Worm (Caenorhabditis elegans) whole organism, L1 larva: ENCODE results near the gene T28C6.11.

Experiments used
- ama-1 ChIP-seq: fragments of 150-350 bp; optimal IDR thresholded peaks from 2 replicates; lab custom pipeline; 2014
- efl-3 ChIP-seq: fragments of 200-800 bp; sonication (Bioruptor generic); optimal IDR thresholded peaks from 2 replicates; lab custom pipeline; 2018; ENCODE audit warnings: mild to moderate bottlenecking, missing genetic modification characterization, missing compliant biosample characterization
- hlh-4 ChIP-seq: sonication (generic microtip); optimal IDR thresholded peaks from 2 replicates; lab custom pipeline; 2016; ENCODE audit warnings: mild to moderate bottlenecking, missing genetic modification characterization, missing compliant biosample characterization
- irx-1 ChIP-seq: sonication (generic microtip); optimal IDR thresholded peaks from 2 replicates; lab custom pipeline; 2016; ENCODE audit warnings: missing genetic modification characterization, missing compliant biosample characterization
- isw-1 ChIP-seq: fragments of 200-800 bp; sonication (Bioruptor generic); IDR thresholded peaks from 2 replicates; pipeline ENCODE4 v1.3.6; 2022; ENCODE audit warnings: missing genetic modification characterization, missing compliant biosample characterization
- lin-15B ChIP-seq: fragments of 150-350 bp; sonication (generic microtip); optimal IDR thresholded peaks from 3 replicates; lab custom pipeline; 2014; ENCODE audit warnings: missing biosample characterization, missing genetic modification characterization
- nhr-28 ChIP-seq: fragments of 150-350 bp; optimal IDR thresholded peaks from 2 replicates; lab custom pipeline; 2014; ENCODE audit warnings: missing biosample characterization, missing genetic modification characterization
- sup-37 ChIP-seq: fragments of 200-800 bp; sonication (Bioruptor generic); optimal IDR thresholded peaks from 2 replicates; lab custom pipeline; 2018; ENCODE audit warnings: mild to moderate bottlenecking, missing genetic modification characterization, missing compliant biosample characterization
- unc-86 ChIP-seq: sonication (generic microtip); optimal IDR thresholded peaks from 2 replicates; lab custom pipeline; 2016; ENCODE audit warnings: missing genetic modification characterization, missing compliant biosample characterization
- ztf-11 ChIP-seq, 2 experiments: sonication (generic microtip); optimal IDR thresholded peaks; 2 replicates each; lab custom pipeline; 2016 to 2017; ENCODE audit warnings: missing genetic modification characterization in 2 of 2, missing biosample characterization in 1 of 2, missing compliant biosample characterization in 1 of 2

DNA sequence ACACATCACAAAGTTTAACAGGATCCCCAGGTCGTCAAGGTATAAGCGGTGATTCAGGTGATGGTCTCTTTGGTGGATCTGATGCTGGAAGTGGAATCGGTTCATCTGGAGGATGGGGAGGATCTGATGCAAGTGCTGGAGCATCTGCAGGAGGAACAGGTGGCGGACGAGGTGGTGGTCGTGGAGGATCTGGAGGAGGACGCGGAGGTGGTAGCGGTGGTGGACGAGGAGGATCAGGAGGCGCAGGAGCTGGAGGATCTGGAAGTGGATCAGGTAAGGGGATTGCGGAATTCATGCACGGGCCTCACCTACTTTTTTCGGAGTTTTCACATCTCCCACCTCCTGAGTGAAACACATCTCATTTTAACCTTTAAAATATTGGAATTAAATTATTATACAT, 23.4 kb downstream of the T28C6.11 start:
- TF ChIP-seq lin-15B (tag; lab: Kevin White, UChicago) (no peak), nhr-28 (no peak), isw-1 (no peak), unc-86 (no peak), irx-1 (tag; lab: Kevin White, UChicago) (no peak), ztf-11 (tag; optimal IDR thresholded peaks at IDR 0.05; lab: Kevin White, UChicago) (no peak), ama-1 (no peak), efl-3 (GFP tag; lab: Kevin White, UChicago) (no peak), hlh-4 (tag; lab: Kevin White, UChicago) (no peak), sup-37 (GFP tag; lab: Kevin White, UChicago) (no peak)
